Fruit fly (Drosophila melanogaster): ENCODE measurements around the gene CG33673.

CG33673 gene

dm6 chr2L:1959420-1959819, 12.9 kb upstream of the CG33673 start (continued):
- TF ChIP-seq slou (GFP tag; optimal IDR thresholded peaks at IDR 0.05) = no peak
- TF ChIP-seq vfl (GFP tag; optimal IDR thresholded peaks at IDR 0.05) = no peak
- no peak for TF ChIP-seq HmgD (GFP tag; optimal IDR thresholded peaks at IDR 0.05)
- TF ChIP-seq psq (GFP tag; optimal IDR thresholded peaks at IDR 0.05) = no peak
- peak; percentile 36; the same call in 1 of the 2 replicates for TF ChIP-seq Xrp1 (GFP tag; IDR thresholded peaks at IDR 0.05)
- no peak for TF ChIP-seq sc (optimal IDR thresholded peaks at IDR 0.05)
- no peak for TF ChIP-seq sc (GFP tag; optimal IDR thresholded peaks at IDR 0.05)
- no peak for TF ChIP-seq pan (optimal IDR thresholded peaks at IDR 0.05)
- TF ChIP-seq pan (GFP tag; optimal IDR thresholded peaks at IDR 0.05 in 1 of 2, IDR thresholded peaks at IDR 0.05 in 1 of 2) = no peak
- TF ChIP-seq CG8924 (tag; optimal IDR thresholded peaks at IDR 0.05) = peak; percentile 16
- no peak for TF ChIP-seq Dip2 (GFP tag; IDR thresholded peaks at IDR 0.05)
- no peak for TF ChIP-seq CG17361 (GFP tag; IDR thresholded peaks at IDR 0.05)
- no peak for TF ChIP-seq CG5180 (GFP tag; optimal IDR thresholded peaks at IDR 0.05)
- no peak for TF ChIP-seq CG6813 (GFP tag; optimal IDR thresholded peaks at IDR 0.05)
- no peak for TF ChIP-seq C15 (GFP tag; IDR thresholded peaks at IDR 0.05)
- TF ChIP-seq CG1024 (GFP tag; IDR thresholded peaks at IDR 0.05) = no peak
- no peak for TF ChIP-seq Doc2 (GFP tag; IDR thresholded peaks at IDR 0.05)
- TF ChIP-seq Dek (tag; optimal IDR thresholded peaks at IDR 0.05) = no peak
- TF ChIP-seq Ptx1 (GFP tag; IDR thresholded peaks at IDR 0.05) = peak; percentile 55; the same call in 1 of the 2 replicates
- no peak for TF ChIP-seq CG34224 (GFP tag; IDR thresholded peaks at IDR 0.05; ENCODE audit: partially characterized antibody)
- no peak for TF ChIP-seq CG1602 (GFP tag; optimal IDR thresholded peaks at IDR 0.05)
- TF ChIP-seq esg (GFP tag; conservative IDR thresholded peaks at IDR 0.05) = peak; percentile 40; the same call in 1 of the 2 replicates
- TF ChIP-seq CG14710 (tag; optimal IDR thresholded peaks at IDR 0.05) = no peak
- no peak for TF ChIP-seq lilli (GFP tag; optimal IDR thresholded peaks at IDR 0.05)
- no peak for TF ChIP-seq org-1 (GFP tag; optimal IDR thresholded peaks at IDR 0.05)
- no peak for TF ChIP-seq CG6654 (GFP tag; optimal IDR thresholded peaks at IDR 0.05)
- no peak for TF ChIP-seq CG10274 (GFP tag; optimal IDR thresholded peaks at IDR 0.05)
- TF ChIP-seq seq (GFP tag; IDR thresholded peaks at IDR 0.05) = no peak
- TF ChIP-seq Camta (GFP tag; optimal IDR thresholded peaks at IDR 0.05) = no peak
- TF ChIP-seq croc (GFP tag; conservative IDR thresholded peaks at IDR 0.05) = 0 out of 3 replicates have a peak, but pooled peaks have one; percentile 22
- TF ChIP-seq Side (GFP tag; optimal IDR thresholded peaks at IDR 0.05) = no peak
- TF ChIP-seq CG7745 (tag; optimal IDR thresholded peaks at IDR 0.05) = no peak
- TF ChIP-seq klu (GFP tag; IDR thresholded peaks at IDR 0.05) = no peak
- peak; percentile 58 for TF ChIP-seq gem (tag; optimal IDR thresholded peaks at IDR 0.05)
- no peak for TF ChIP-seq CG4282 (GFP tag; optimal IDR thresholded peaks at IDR 0.05)
- no peak for TF ChIP-seq fd96Cb (tag; optimal IDR thresholded peaks at IDR 0.05)
- no peak for TF ChIP-seq Fer3 (tag; optimal IDR thresholded peaks at IDR 0.05)
- no peak for TF ChIP-seq CG31441 (GFP tag; IDR thresholded peaks at IDR 0.05)
- TF ChIP-seq slp2 (GFP tag; optimal IDR thresholded peaks at IDR 0.05) = no peak
- TF ChIP-seq CG11504 (tag; optimal IDR thresholded peaks at IDR 0.05) = no peak
- no peak for TF ChIP-seq CG18764 (GFP tag; optimal IDR thresholded peaks at IDR 0.05)
- no peak for TF ChIP-seq CG12299 (tag; optimal IDR thresholded peaks at IDR 0.05)
- no peak for TF ChIP-seq Hr51 (GFP tag; optimal IDR thresholded peaks at IDR 0.05)
- TF ChIP-seq salm (tag; optimal IDR thresholded peaks at IDR 0.05) = no peak
- no peak for TF ChIP-seq B-H1 (GFP tag; IDR thresholded peaks at IDR 0.05)
- no peak for TF ChIP-seq Atf6 (GFP tag; IDR thresholded peaks at IDR 0.05)
- no peak for TF ChIP-seq Aef1 (GFP tag; IDR thresholded peaks at IDR 0.05)
- no peak for TF ChIP-seq Hmx (GFP tag; optimal IDR thresholded peaks at IDR 0.05)
- no peak for TF ChIP-seq H2.0 (GFP tag; IDR thresholded peaks at IDR 0.05)
- no peak for TF ChIP-seq GATAe (GFP tag; conservative IDR thresholded peaks at IDR 0.05)
- no peak for TF ChIP-seq Adf1 (GFP tag; IDR thresholded peaks at IDR 0.05)
- peak; percentile 36; the same call in 1 of the 2 replicates for TF ChIP-seq sob (GFP tag; IDR thresholded peaks at IDR 0.05)
- no peak for TF ChIP-seq CG11093 (GFP tag; IDR thresholded peaks at IDR 0.05)
